Worm (Caenorhabditis elegans): ENCODE results near the gene dhs-23.

The dhs-23 gene

DNA sequence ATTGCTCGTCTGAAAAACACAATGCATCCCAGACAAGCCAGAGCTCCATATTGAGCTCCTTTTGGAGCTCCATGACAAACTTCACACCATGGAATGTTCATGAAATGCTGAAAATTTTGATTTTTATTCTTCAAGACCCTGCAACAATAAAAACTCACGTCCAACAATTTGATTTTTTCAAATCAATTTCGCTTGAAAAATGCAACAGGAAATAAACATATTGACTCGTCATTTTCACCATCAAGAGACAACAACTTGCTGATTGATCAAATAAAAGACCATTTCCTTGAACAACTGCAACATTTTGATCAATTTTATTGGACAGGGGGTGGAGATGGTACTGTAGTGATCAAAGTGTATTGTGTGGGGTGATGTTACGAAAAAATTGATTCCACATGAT, 11.3 kb upstream of the dhs-23 start, which contains the start of gene nhr-269:
TSS of gene nhr-269 (minus strand) at position 101 of the 400 bp plus-strand sequence.
- TF ChIP-seq unc-62 (GFP tag; optimal IDR thresholded peaks at IDR 0.05 in 1 of 2) (no peak), unc-62 (tag; optimal IDR thresholded peaks at IDR 0.05) (no peak), hlh-30 (tag; optimal IDR thresholded peaks at IDR 0.05; ENCODE audit: insufficient read depth) (no peak), mes-2 (tag; optimal IDR thresholded peaks at IDR 0.05; ENCODE audit: poor library complexity, severe bottlenecking) (no peak), lir-3 (tag; optimal IDR thresholded peaks at IDR 0.05) (no peak), nhr-48 (tag; optimal IDR thresholded peaks at IDR 0.05) (no peak), mxl-2 (GFP tag; conservative IDR thresholded peaks at IDR 0.05) (no peak), zfp-2 (tag; optimal IDR thresholded peaks at IDR 0.05) (no peak), tra-1 (GFP tag; IDR thresholded peaks at IDR 0.05) (no peak)

DNA sequence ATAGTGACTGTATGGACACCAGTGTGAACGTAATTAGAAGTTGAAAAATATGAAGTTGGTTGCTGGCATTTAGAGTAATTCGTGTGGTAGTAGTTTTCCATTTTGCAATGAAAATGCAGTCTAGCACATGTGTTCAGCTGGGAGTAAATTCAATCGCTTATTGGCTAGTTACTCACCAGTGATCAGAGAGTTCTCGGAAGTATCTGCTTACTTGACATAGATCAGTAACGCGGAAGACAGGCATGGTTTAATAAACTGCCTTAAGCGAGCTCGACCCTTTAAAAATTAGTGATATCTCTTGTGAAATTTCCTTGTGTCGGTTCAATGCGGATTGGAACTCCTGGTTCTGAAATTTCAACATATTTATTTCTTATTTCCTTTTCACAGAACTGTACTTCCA, 4.8 kb upstream of the dhs-23 start, which contains the start of gene srh-52:
TSS of gene srh-52 (minus strand) at position 101 of the 400 bp plus-strand sequence.
- TF ChIP-seq saeg-2 (GFP tag; IDR thresholded peaks at IDR 0.05) (no peak), ztf-7 (tag; optimal IDR thresholded peaks at IDR 0.05) (no peak), ceh-82 (tag; optimal IDR thresholded peaks at IDR 0.05) (no peak), nhr-41 (GFP tag; IDR thresholded peaks at IDR 0.05) (no peak), Y5F2A.4 (GFP tag; optimal IDR thresholded peaks at IDR 0.05) (no peak), snpc-1.2 (GFP tag; IDR thresholded peaks at IDR 0.05) (no peak), zag-1 (tag; optimal IDR thresholded peaks at IDR 0.05) (no peak), F10B5.3 (tag; optimal IDR thresholded peaks at IDR 0.05) (no peak)

DNA sequence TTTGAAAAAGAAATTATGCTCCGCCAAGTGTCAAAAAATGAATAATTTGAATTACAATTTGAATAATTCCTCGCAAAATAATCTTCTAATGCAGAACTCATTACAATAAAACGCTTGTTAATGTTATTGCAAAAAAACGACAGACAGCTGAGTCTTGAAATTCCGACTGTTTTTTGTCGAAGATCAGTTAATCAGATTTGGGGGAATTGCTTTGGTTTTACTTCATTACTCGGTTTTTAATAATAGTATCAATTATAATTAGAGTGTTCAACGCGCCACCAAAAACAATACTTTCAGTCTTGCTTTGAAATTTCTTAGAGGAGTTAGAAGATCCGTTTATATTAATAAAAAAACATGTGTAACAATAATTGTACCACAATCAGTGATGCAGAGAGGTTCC, 3.1 kb upstream of the dhs-23 start, which contains the start of gene srh-122:
TSS of gene srh-122 (minus strand) at position 101 of the 400 bp plus-strand sequence.
- TF ChIP-seq F26F4.8 (GFP tag; conservative IDR thresholded peaks at IDR 0.05): no peak
- no peak for TF ChIP-seq gei-8 (GFP tag; optimal IDR thresholded peaks at IDR 0.05)
- no peak for TF ChIP-seq lsy-2 (tag; optimal IDR thresholded peaks at IDR 0.05)
- TF ChIP-seq ceh-44 (GFP tag; IDR thresholded peaks at IDR 0.05): no peak
- TF ChIP-seq dmd-6 (GFP tag; IDR thresholded peaks at IDR 0.05): no peak
- TF ChIP-seq dve-1 (tag; optimal IDR thresholded peaks at IDR 0.05; ENCODE audit: insufficient read depth): no peak
- no peak for TF ChIP-seq ztf-7 (tag; optimal IDR thresholded peaks at IDR 0.05)
- no peak for TF ChIP-seq attf-4 (tag; optimal IDR thresholded peaks at IDR 0.05)
- TF ChIP-seq mdl-1 (tag; optimal IDR thresholded peaks at IDR 0.05): no peak
- no peak for TF ChIP-seq zfp-3 (GFP tag; conservative IDR thresholded peaks at IDR 0.05)
- no peak for TF ChIP-seq lin-38 (GFP tag; IDR thresholded peaks at IDR 0.05)
- TF ChIP-seq T20F7.1 (GFP tag; optimal IDR thresholded peaks at IDR 0.05): no peak
- no peak for TF ChIP-seq hlh-30 (tag; optimal IDR thresholded peaks at IDR 0.05; ENCODE audit: insufficient read depth)
- no peak for TF ChIP-seq lin-15B (tag; optimal IDR thresholded peaks at IDR 0.05)
- TF ChIP-seq Y48G9A.11 (GFP tag; IDR thresholded peaks at IDR 0.05): no peak
- TF ChIP-seq zfp-2 (tag; optimal IDR thresholded peaks at IDR 0.05): no peak
- TF ChIP-seq lin-13 (GFP tag; optimal IDR thresholded peaks at IDR 0.05): no peak

DNA sequence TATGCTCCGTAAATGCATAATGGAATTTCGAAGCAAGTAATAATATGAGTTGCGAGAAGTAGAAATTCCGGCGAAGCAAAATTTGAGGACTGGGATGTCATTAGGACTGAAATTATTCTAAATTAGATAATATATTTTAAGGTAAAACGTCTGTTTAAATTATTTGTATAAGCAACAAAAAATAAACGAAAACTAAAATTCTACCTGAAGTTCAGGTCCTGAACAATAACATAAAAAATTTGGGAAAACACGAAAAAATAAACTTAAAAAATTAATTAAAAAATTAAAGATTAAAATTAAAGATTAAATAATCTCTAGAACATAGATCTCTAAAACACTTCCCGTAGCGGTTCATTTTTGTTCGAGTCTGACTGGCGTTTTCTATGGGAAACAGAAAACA, 1.2 kb upstream of the dhs-23 start, which contains the start of gene srh-251:
TSS of gene srh-251 (minus strand) at position 101 of the 400 bp plus-strand sequence.
- TF ChIP-seq T20F7.1 (GFP tag; optimal IDR thresholded peaks at IDR 0.05) (no peak), hmg-1.1 (GFP tag; IDR thresholded peaks at IDR 0.05) (no peak), dmd-6 (GFP tag; IDR thresholded peaks at IDR 0.05) (no peak), zag-1 (tag; optimal IDR thresholded peaks at IDR 0.05) (no peak), lsy-2 (tag; optimal IDR thresholded peaks at IDR 0.05) (no peak), mep-1 (tag; optimal IDR thresholded peaks at IDR 0.05) (no peak)

DNA sequence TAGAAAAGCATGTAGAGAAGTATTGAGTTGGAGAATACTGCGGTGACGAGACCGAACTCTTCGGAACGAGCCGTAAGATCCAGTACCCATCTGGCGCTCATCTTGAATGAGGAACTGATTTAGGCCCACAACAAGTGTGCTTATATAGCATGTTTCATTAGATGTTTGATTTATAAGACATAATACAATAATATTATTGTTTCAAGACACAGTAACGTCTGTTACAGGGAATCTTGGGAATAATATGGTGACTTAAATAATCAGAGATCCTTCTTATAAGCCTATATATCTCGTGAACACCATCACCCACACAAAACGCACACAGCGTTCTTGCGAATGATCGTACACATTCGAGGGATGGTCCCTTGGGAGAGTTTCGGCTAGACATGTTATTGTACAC, 2.7 kb downstream of the dhs-23 start, which contains the start of gene str-88:
TSS of gene str-88 (minus strand) at position 101 of the 400 bp plus-strand sequence.
- TF ChIP-seq daf-8 (GFP tag; IDR thresholded peaks at IDR 0.05) (no peak), nhr-111 (GFP tag; optimal IDR thresholded peaks at IDR 0.05) (no peak), ceh-44 (GFP tag; IDR thresholded peaks at IDR 0.05) (no peak), mes-2 (tag; optimal IDR thresholded peaks at IDR 0.05; ENCODE audit: poor library complexity, severe bottlenecking) (no peak), madf-5 (GFP tag; IDR thresholded peaks at IDR 0.05) (no peak), dmd-8 (GFP tag; IDR thresholded peaks at IDR 0.05) (no peak), T26A8.4 (GFP tag; IDR thresholded peaks at IDR 0.05) (no peak), nhr-41 (GFP tag; IDR thresholded peaks at IDR 0.05) (no peak), fkh-10 (GFP tag; optimal IDR thresholded peaks at IDR 0.05) (no peak), hlh-30 (tag; optimal IDR thresholded peaks at IDR 0.05; ENCODE audit: insufficient read depth) (no peak), lim-7 (GFP tag; IDR thresholded peaks at IDR 0.05) (no peak), duxl-1 (tag; optimal IDR thresholded peaks at IDR 0.05; ENCODE audit: poor library complexity) (no peak), sdz-12 (GFP tag; optimal IDR thresholded peaks at IDR 0.05) (no peak)

Measured in whole organism, L4 larva.